Fruit fly (Drosophila melanogaster) whole organism, embryonic: ENCODE data around the gene Lim3.

Source experiments
- Asciz ChIP-seq: fragments of 200-800 bp; sonication (Bioruptor generic); optimal IDR thresholded peaks from 2 replicates; lab custom pipeline; 2017; ENCODE audit warnings: missing biosample characterization, mild to moderate bottlenecking, missing genetic modification characterization, missing genetic modification reagents
- Atf-2 ChIP-seq: fragments of 200-800 bp; sonication (Bioruptor generic); optimal IDR thresholded peaks from 2 replicates; lab custom pipeline; 2016; ENCODE audit warnings: missing biosample characterization, missing genetic modification characterization
- Blimp-1 ChIP-seq: fragments of 200-800 bp; sonication (Bioruptor generic); optimal IDR thresholded peaks from 3 replicates; lab custom pipeline; 2018; ENCODE audit warnings: missing biosample characterization, missing genetic modification characterization, mild to moderate bottlenecking, moderate library complexity, missing genetic modification reagents
- CG10209 ChIP-seq: fragments of 200-800 bp; sonication (Bioruptor generic); optimal IDR thresholded peaks from 3 replicates; lab custom pipeline; 2017; ENCODE audit warnings: missing biosample characterization, mild to moderate bottlenecking, missing genetic modification characterization, missing genetic modification reagents
- CG10267 ChIP-seq: fragments of 200-800 bp; sonication (Bioruptor generic); optimal IDR thresholded peaks from 2 replicates; lab custom pipeline; 2018; ENCODE audit warnings: missing biosample characterization, mild to moderate bottlenecking, missing genetic modification characterization, moderate library complexity
- CG10979 ChIP-seq: fragments of 200-800 bp; sonication (Bioruptor generic); optimal IDR thresholded peaks from 2 replicates; lab custom pipeline; 2018; ENCODE audit warnings: missing biosample characterization, mild to moderate bottlenecking, missing genetic modification characterization, moderate library complexity
- CG12071 ChIP-seq: fragments of 200-800 bp; sonication (Bioruptor generic); optimal IDR thresholded peaks from 3 replicates; lab custom pipeline; 2018; ENCODE audit warnings: missing biosample characterization, mild to moderate bottlenecking, missing genetic modification characterization
- CG12391 ChIP-seq: fragments of 200-800 bp; sonication (Bioruptor generic); optimal IDR thresholded peaks from 3 replicates; lab custom pipeline; 2018; ENCODE audit warnings: missing biosample characterization, mild to moderate bottlenecking, missing genetic modification characterization, moderate library complexity
- CG14965 ChIP-seq: fragments of 200-800 bp; sonication (Bioruptor generic); optimal IDR thresholded peaks from 2 replicates; lab custom pipeline; 2016; ENCODE audit warnings: missing biosample characterization, missing genetic modification characterization, borderline replicate concordance
- CG15011 ChIP-seq: fragments of 200-800 bp; sonication (Bioruptor generic); optimal IDR thresholded peaks from 3 replicates; lab custom pipeline; 2018; ENCODE audit warnings: missing biosample characterization, mild to moderate bottlenecking, missing genetic modification characterization
- CG15479 ChIP-seq: fragments of 200-800 bp; sonication (Bioruptor generic); optimal IDR thresholded peaks from 3 replicates; lab custom pipeline; 2019; ENCODE audit warnings: missing biosample characterization, mild to moderate bottlenecking, missing genetic modification characterization, moderate library complexity
- CG16813 ChIP-seq: fragments of 200-800 bp; sonication (Bioruptor generic); IDR thresholded peaks from 3 replicates; pipeline ENCODE4 v1.3.6; 2022; ENCODE audit warnings: missing biosample characterization, missing genetic modification characterization; ENCODE audit not compliant: partially characterized antibody
- CG17568 ChIP-seq: fragments of 200-800 bp; sonication (Bioruptor generic); optimal IDR thresholded peaks from 2 replicates; lab custom pipeline; 2018; ENCODE audit warnings: missing biosample characterization, mild to moderate bottlenecking, missing genetic modification characterization, moderate library complexity
- CG31441 ChIP-seq: fragments of 200-800 bp; sonication (Bioruptor generic); IDR thresholded peaks from 2 replicates; pipeline ENCODE4 v1.3.6; 2022; ENCODE audit warnings: missing biosample characterization, missing genetic modification characterization
- CG4820 ChIP-seq: fragments of 200-800 bp; sonication (Bioruptor generic); optimal IDR thresholded peaks from 3 replicates; lab custom pipeline; 2016; ENCODE audit warnings: missing biosample characterization, missing genetic modification characterization
- CG6854 ChIP-seq: fragments of 200-800 bp; sonication (Bioruptor generic); optimal IDR thresholded peaks from 3 replicates; lab custom pipeline; 2017; ENCODE audit warnings: missing biosample characterization, mild to moderate bottlenecking, missing genetic modification characterization
- CG7372 ChIP-seq: fragments of 200-800 bp; sonication (Bioruptor generic); IDR thresholded peaks from 2 replicates; pipeline ENCODE4 v1.3.6; 2022; ENCODE audit warnings: missing biosample characterization, missing genetic modification characterization
- CG8388 ChIP-seq: fragments of 200-800 bp; sonication (Bioruptor generic); optimal IDR thresholded peaks from 2 replicates; lab custom pipeline; 2019; ENCODE audit warnings: missing biosample characterization, mild to moderate bottlenecking, missing genetic modification characterization, moderate library complexity
- Gug ChIP-seq: fragments of 200-800 bp; sonication (Bioruptor generic); IDR thresholded peaks from 4 replicates; pipeline ENCODE4 v1.3.6; 2022; ENCODE audit warnings: missing biosample characterization, missing genetic modification characterization
- Hey ChIP-seq: fragments of 200-800 bp; sonication (Bioruptor generic); optimal IDR thresholded peaks from 3 replicates; lab custom pipeline; 2018; ENCODE audit warnings: missing biosample characterization, mild to moderate bottlenecking, missing genetic modification characterization
- Hr51 ChIP-seq, 2 experiments: fragments of 200-800 bp; sonication (Bioruptor generic); optimal IDR thresholded peaks; 2 replicates in 1 of 2; 3 replicates in 1 of 2; lab custom pipeline; 2016 to 2018; ENCODE audit warnings: missing biosample characterization in 2 of 2, missing genetic modification characterization in 2 of 2, mild to moderate bottlenecking in 1 of 2, moderate library complexity in 1 of 2
- NC2β ChIP-seq: fragments of 200-800 bp; sonication (Bioruptor generic); optimal IDR thresholded peaks from 2 replicates; lab custom pipeline; 2016; ENCODE audit warnings: missing biosample characterization, missing genetic modification characterization
- Vsx1 ChIP-seq: fragments of 200-800 bp; sonication (Bioruptor generic); optimal IDR thresholded peaks from 2 replicates; lab custom pipeline; 2017; ENCODE audit warnings: missing biosample characterization, mild to moderate bottlenecking, missing genetic modification characterization, missing genetic modification reagents
- Xbp1 ChIP-seq: fragments of 200-800 bp; sonication (Bioruptor generic); optimal IDR thresholded peaks from 3 replicates; lab custom pipeline; 2016; ENCODE audit warnings: missing biosample characterization, mild to moderate bottlenecking, missing genetic modification characterization
- aop ChIP-seq: fragments of 200-800 bp; sonication (Bioruptor generic); IDR thresholded peaks from 2 replicates; pipeline ENCODE4 v1.3.6; 2022; ENCODE audit warnings: missing biosample characterization, missing genetic modification characterization
- bbx ChIP-seq: fragments of 200-800 bp; sonication (Bioruptor generic); IDR thresholded peaks from 2 replicates; pipeline ENCODE4 v1.3.6; 2022; ENCODE audit warnings: missing biosample characterization, missing genetic modification characterization; ENCODE audit not compliant: partially characterized antibody
- cad ChIP-seq: fragments of >200 bp; optimal IDR thresholded peaks from 2 replicates; lab custom pipeline; 2017; ENCODE audit warnings: missing biosample characterization, missing genetic modification characterization
- crol ChIP-seq: fragments of 200-800 bp; sonication (Bioruptor generic); IDR thresholded peaks from 2 replicates; pipeline ENCODE4 v1.3.6; 2022; ENCODE audit warnings: missing biosample characterization, missing genetic modification characterization
- gfzf ChIP-seq: fragments of 200-800 bp; sonication (Bioruptor generic); optimal IDR thresholded peaks from 2 replicates; lab custom pipeline; 2016; ENCODE audit warnings: missing biosample characterization, mild to moderate bottlenecking, missing genetic modification characterization, moderate library complexity
- grau ChIP-seq: fragments of 200-800 bp; optimal IDR thresholded peaks from 3 replicates; lab custom pipeline; 2019; ENCODE audit warnings: missing biosample characterization, mild to moderate bottlenecking, missing genetic modification characterization, moderate library complexity
- h ChIP-seq: fragments of >200 bp; optimal IDR thresholded peaks from 2 replicates; lab custom pipeline; 2017
- her ChIP-seq: fragments of 200-800 bp; sonication (Bioruptor generic); optimal IDR thresholded peaks from 2 replicates; lab custom pipeline; 2016; ENCODE audit warnings: missing biosample characterization, missing genetic modification characterization
- ken ChIP-seq: fragments of 200-800 bp; sonication (Bioruptor generic); IDR thresholded peaks from 3 replicates; pipeline ENCODE4 v1.3.6; 2022; ENCODE audit warnings: missing biosample characterization, missing genetic modification characterization
- nau ChIP-seq: fragments of 200-800 bp; sonication (Bioruptor generic); optimal IDR thresholded peaks from 3 replicates; lab custom pipeline; 2017; ENCODE audit warnings: missing biosample characterization, mild to moderate bottlenecking, missing genetic modification characterization, missing genetic modification reagents
- nerfin-1 ChIP-seq: fragments of 200-800 bp; sonication (Bioruptor generic); optimal IDR thresholded peaks from 3 replicates; lab custom pipeline; 2019; ENCODE audit warnings: missing biosample characterization, mild to moderate bottlenecking, missing genetic modification characterization, moderate library complexity
- nom ChIP-seq: fragments of 200-800 bp; sonication (Bioruptor generic); optimal IDR thresholded peaks from 2 replicates; lab custom pipeline; 2017; ENCODE audit warnings: missing biosample characterization, missing genetic modification characterization, mild to moderate bottlenecking, moderate library complexity, missing genetic modification reagents
- odd ChIP-seq: fragments of 200-800 bp; sonication (Bioruptor generic); optimal IDR thresholded peaks from 2 replicates; lab custom pipeline; 2017; ENCODE audit warnings: missing biosample characterization, mild to moderate bottlenecking, missing genetic modification characterization
- pfk ChIP-seq: fragments of 200-800 bp; sonication (Bioruptor generic); optimal IDR thresholded peaks from 2 replicates; lab custom pipeline; 2018; ENCODE audit warnings: missing biosample characterization, mild to moderate bottlenecking, missing genetic modification characterization, moderate library complexity
- phol ChIP-seq: fragments of 200-800 bp; sonication (Bioruptor generic); optimal IDR thresholded peaks from 3 replicates; lab custom pipeline; 2018; ENCODE audit warnings: missing biosample characterization, mild to moderate bottlenecking, missing genetic modification characterization, moderate library complexity
- pita ChIP-seq: fragments of 200-800 bp; sonication (Bioruptor generic); optimal IDR thresholded peaks from 2 replicates; lab custom pipeline; 2017; ENCODE audit warnings: missing biosample characterization, mild to moderate bottlenecking, missing genetic modification characterization
- pnt ChIP-seq: fragments of 200-800 bp; sonication (Bioruptor generic); optimal IDR thresholded peaks from 3 replicates; lab custom pipeline; 2016; ENCODE audit warnings: missing biosample characterization, missing genetic modification characterization
- rib ChIP-seq: fragments of 200-800 bp; sonication (Bioruptor generic); IDR thresholded peaks from 2 replicates; pipeline ENCODE4 v1.3.6; 2022; ENCODE audit warnings: missing biosample characterization, missing genetic modification characterization
- scrt ChIP-seq: fragments of 200-800 bp; sonication (Bioruptor generic); optimal IDR thresholded peaks from 2 replicates; lab custom pipeline; 2018; ENCODE audit warnings: missing biosample characterization, mild to moderate bottlenecking, missing genetic modification characterization, moderate library complexity
- tap ChIP-seq: fragments of 200-800 bp; optimal IDR thresholded peaks from 3 replicates; lab custom pipeline; 2019; ENCODE audit warnings: missing biosample characterization, mild to moderate bottlenecking, missing genetic modification characterization, moderate library complexity
- ttk ChIP-seq: fragments of 200-800 bp; sonication (Bioruptor generic); IDR thresholded peaks from 2 replicates; pipeline ENCODE4 v2.1.2; 2022; ENCODE audit warnings: missing biosample characterization, missing genetic modification characterization
- vnd ChIP-seq: fragments of 200-800 bp; sonication (Bioruptor generic); IDR thresholded peaks from 3 replicates; pipeline ENCODE4 v1.3.6; 2022; ENCODE audit warnings: missing biosample characterization, missing genetic modification characterization; ENCODE audit not compliant: partially characterized antibody
- wek ChIP-seq: fragments of 200-800 bp; sonication (Bioruptor generic); optimal IDR thresholded peaks from 3 replicates; lab custom pipeline; 2018; ENCODE audit warnings: missing biosample characterization, mild to moderate bottlenecking, missing genetic modification characterization, moderate library complexity

The Lim3 gene

dm6 chr2L:19139751-19140150 is 31.5 kb upstream of the Lim3 start (continued):
- peak; percentile 87 for TF ChIP-seq cad
- TF ChIP-seq pfk (GFP tag; lab: Kevin White, UChicago) = peak; percentile 12
- TF ChIP-seq crol = peak; percentile 30; the same call in 1 of the 2 replicates
- peak; percentile 14 for TF ChIP-seq nerfin-1
- TF ChIP-seq her (GFP tag; lab: Kevin White, UChicago) = no peak
- TF ChIP-seq Gug (GFP tag; lab: Robert Waterston, UW) = no peak

dm6 chr2L:19138361-19139041 is 30.3 kb upstream of the Lim3 start:
- peak; percentile 51; the same call in 1 of the 2 replicates for TF ChIP-seq bbx (GFP tag; lab: Robert Waterston, UW)
- TF ChIP-seq grau (tag; lab: Kevin White, UChicago) = peak; percentile 81
- no peak for TF ChIP-seq ken (GFP tag; lab: Robert Waterston, UW)
- peak; percentile 34 for TF ChIP-seq Asciz (GFP tag; lab: Kevin White, UChicago)
- no peak for TF ChIP-seq CG6854 (GFP tag; lab: Kevin White, UChicago)
- TF ChIP-seq NC2β = no peak
- TF ChIP-seq pita (GFP tag; lab: Kevin White, UChicago) = no peak
- no peak for TF ChIP-seq wek
- TF ChIP-seq gfzf (GFP tag; lab: Kevin White, UChicago) = no peak
- no peak for TF ChIP-seq Atf-2 (GFP tag; lab: Kevin White, UChicago)
- TF ChIP-seq CG8388 (GFP tag; lab: Kevin White, UChicago) = peak; percentile 6
- no peak for TF ChIP-seq aop (GFP tag; lab: Robert Waterston, UW)
- peak; percentile 12 for TF ChIP-seq Xbp1 (GFP tag; lab: Kevin White, UChicago)
- no peak for TF ChIP-seq tap (tag; lab: Kevin White, UChicago)
- TF ChIP-seq CG12391 (tag; lab: Kevin White, UChicago) = peak; percentile 20
- TF ChIP-seq CG10209 (GFP tag; lab: Kevin White, UChicago) = peak; percentile 40
- TF ChIP-seq ttk = peak; percentile 23; the same call in 1 of the 2 replicates
- TF ChIP-seq nom (GFP tag; lab: Kevin White, UChicago) = peak; percentile 4
- no peak for TF ChIP-seq CG12071 (GFP tag; lab: Kevin White, UChicago)
- no peak for TF ChIP-seq CG15479
- TF ChIP-seq CG10979 (tag; lab: Kevin White, UChicago) = peak; percentile 43
- peak; percentile 3 for TF ChIP-seq nau (GFP tag; lab: Kevin White, UChicago)
- TF ChIP-seq h (lab: Kevin White, UChicago) = no peak
- no peak for TF ChIP-seq CG7372 (GFP tag; lab: Robert Waterston, UW)
- TF ChIP-seq CG16813 (GFP tag; lab: Robert Waterston, UW) = no peak
- peak; percentile 15 for TF ChIP-seq Blimp-1 (GFP tag; lab: Kevin White, UChicago)
- no peak for TF ChIP-seq vnd (GFP tag; lab: Robert Waterston, UW)
- no peak for TF ChIP-seq CG15011 (GFP tag; lab: Kevin White, UChicago)
- TF ChIP-seq odd = peak; percentile 10
- TF ChIP-seq scrt (GFP tag; lab: Kevin White, UChicago) = no peak
- peak; percentile 64; the same call in 1 of the 2 replicates for TF ChIP-seq rib (GFP tag; lab: Robert Waterston, UW)
- peak; percentile 59 for TF ChIP-seq CG31441 (GFP tag; lab: Robert Waterston, UW)
- TF ChIP-seq Hey (tag; lab: Kevin White, UChicago) = peak; percentile 64
- peak; percentile 44 for TF ChIP-seq phol (tag; lab: Kevin White, UChicago)
- no peak for TF ChIP-seq CG4820
- TF ChIP-seq CG10267 (tag; lab: Kevin White, UChicago) = peak; percentile 3
- TF ChIP-seq CG14965 (GFP tag; lab: Kevin White, UChicago) = no peak
- no peak for TF ChIP-seq CG17568
- TF ChIP-seq Hr51 (GFP tag; optimal IDR thresholded peaks at IDR 0.05; lab: Kevin White, UChicago) = peak in 1 of 2 experiments; percentile 23
- peak; percentile 19 for TF ChIP-seq Vsx1 (GFP tag; lab: Kevin White, UChicago)
- TF ChIP-seq pnt = no peak
